Worm (Caenorhabditis elegans) whole organism, midembryonic: ENCODE data around the gene Y44A6D.3.

Experiments
- T22C8.4 ChIP-seq: fragments of 200-800 bp; sonication (Bioruptor generic); IDR thresholded peaks from 2 replicates; pipeline ENCODE4 v1.3.6; 2022; ENCODE audit warnings: missing genetic modification characterization, missing compliant biosample characterization
- cog-1 ChIP-seq: sonication (generic microtip); optimal IDR thresholded peaks from 2 replicates; lab custom pipeline; 2016; ENCODE audit warnings: missing genetic modification characterization, missing compliant biosample characterization
- flt-1 ChIP-seq: fragments of 200-800 bp; sonication (Bioruptor generic); IDR thresholded peaks from 2 replicates; pipeline ENCODE4 v1.3.6; 2022; ENCODE audit warnings: missing genetic modification characterization, missing compliant biosample characterization
- klf-2 ChIP-seq: fragments of 200-800 bp; sonication (Bioruptor generic); conservative IDR thresholded peaks from 2 replicates; pipeline ENCODE4 v1.3.6; 2022; ENCODE audit warnings: missing genetic modification reagents, missing genetic modification characterization, missing compliant biosample characterization
- med-1 ChIP-seq: sonication (generic microtip); optimal IDR thresholded peaks from 2 replicates; lab custom pipeline; 2017; ENCODE audit warnings: missing genetic modification characterization, mild to moderate bottlenecking, missing compliant biosample characterization, antibody characterized with exemption, missing genetic modification reagents; ENCODE audit not compliant: insufficient read depth
- ref-1 ChIP-seq: fragments of 200-800 bp; sonication (Bioruptor generic); conservative IDR thresholded peaks from 2 replicates; pipeline ENCODE4 v1.3.6; 2022; ENCODE audit warnings: missing genetic modification reagents, missing genetic modification characterization, missing compliant biosample characterization
- tab-1 ChIP-seq: fragments of 200-800 bp; sonication (Bioruptor generic); IDR thresholded peaks from 2 replicates; pipeline ENCODE4 v1.3.6; 2022; ENCODE audit warnings: missing genetic modification characterization, missing compliant biosample characterization
- ztf-23 ChIP-seq: fragments of 200-800 bp; sonication (Bioruptor generic); IDR thresholded peaks from 2 replicates; pipeline ENCODE4 v1.3.6; 2022; ENCODE audit warnings: missing genetic modification reagents, missing genetic modification characterization, missing compliant biosample characterization
- ztf-29 ChIP-seq: fragments of 200-800 bp; sonication (Bioruptor generic); IDR thresholded peaks from 2 replicates; pipeline ENCODE4 v1.3.6; 2022; ENCODE audit warnings: missing genetic modification reagents, missing genetic modification characterization, missing compliant biosample characterization

Gene Y44A6D.3

ce11 chrV:20797918-20798317, 5.7 kb upstream of the Y44A6D.3 start, which contains the start of gene sdf-9:
Gene sdf-9 (plus strand): TSS chrV:20798218.
- no peak for TF ChIP-seq med-1 (GFP tag; lab: Kevin White, UChicago)
- TF ChIP-seq tab-1 (GFP tag; lab: Robert Waterston, UW), result no peak
- TF ChIP-seq ztf-23 (GFP tag; lab: Robert Waterston, UW), result no peak
- no peak for TF ChIP-seq cog-1 (tag; lab: Kevin White, UChicago)
- no peak for TF ChIP-seq T22C8.4
- TF ChIP-seq klf-2 (GFP tag; lab: Robert Waterston, UW), result no peak
- no peak for TF ChIP-seq flt-1
- TF ChIP-seq ztf-29 (GFP tag; lab: Robert Waterston, UW), result no peak
- TF ChIP-seq ref-1 (GFP tag; lab: Robert Waterston, UW), result no peak

ce11 chrV:20793761-20794160, 1.5 kb upstream of the Y44A6D.3 start:
- TF ChIP-seq med-1 (GFP tag; lab: Kevin White, UChicago) (no peak), flt-1 (no peak), klf-2 (GFP tag; lab: Robert Waterston, UW) (no peak), cog-1 (tag; lab: Kevin White, UChicago) (no peak), ref-1 (GFP tag; lab: Robert Waterston, UW) (no peak), ztf-23 (GFP tag; lab: Robert Waterston, UW) (no peak), tab-1 (GFP tag; lab: Robert Waterston, UW) (no peak), T22C8.4 (no peak), ztf-29 (GFP tag; lab: Robert Waterston, UW) (no peak)

DNA sequence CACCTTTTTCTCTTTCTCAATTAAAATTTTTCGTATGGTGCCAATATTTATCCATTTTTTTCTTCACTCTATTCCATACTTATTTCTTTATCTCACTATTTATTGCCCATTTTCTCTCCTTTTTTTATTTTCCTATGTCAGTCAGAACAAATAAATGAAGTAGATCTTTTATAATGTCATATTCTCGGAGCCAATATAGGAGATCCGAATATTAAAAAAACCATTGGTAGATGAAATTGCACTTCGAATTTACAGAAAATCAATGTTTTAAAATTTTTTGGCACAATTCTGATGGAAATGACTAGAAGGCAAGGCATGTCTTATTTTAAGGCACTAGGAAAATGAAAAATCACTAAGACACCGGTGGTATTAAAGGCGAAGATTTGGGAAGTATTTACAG, 1.6 kb downstream of the Y44A6D.3 start:
- TF ChIP-seq ztf-23 (GFP tag; lab: Robert Waterston, UW), result no peak
- no peak for TF ChIP-seq flt-1
- TF ChIP-seq ztf-29 (GFP tag; lab: Robert Waterston, UW), result no peak
- no peak for TF ChIP-seq klf-2 (GFP tag; lab: Robert Waterston, UW)
- TF ChIP-seq tab-1 (GFP tag; lab: Robert Waterston, UW), result no peak
- TF ChIP-seq med-1 (GFP tag; lab: Kevin White, UChicago), result no peak
- no peak for TF ChIP-seq ref-1 (GFP tag; lab: Robert Waterston, UW)
- TF ChIP-seq T22C8.4, result no peak
- no peak for TF ChIP-seq cog-1 (tag; lab: Kevin White, UChicago)

DNA sequence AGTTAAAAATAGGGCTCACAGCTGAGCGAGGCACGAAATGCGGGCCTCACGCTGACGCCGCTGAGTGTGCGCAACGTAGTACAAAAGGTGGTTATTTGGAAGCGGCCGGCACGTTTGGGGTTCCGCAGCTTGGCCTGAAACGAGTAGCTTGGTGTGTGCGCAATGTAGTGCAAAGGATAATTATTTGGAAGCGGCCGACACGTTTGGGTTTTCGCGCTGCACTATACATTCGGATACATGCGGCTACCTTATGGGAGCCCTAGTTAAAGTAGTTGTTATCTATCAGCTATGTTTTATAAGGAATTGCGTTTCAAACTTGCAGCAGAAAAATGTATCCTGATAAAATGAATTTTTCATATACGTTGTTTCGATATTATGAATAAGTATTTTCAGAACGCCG, 2.2 kb downstream of the Y44A6D.3 start, which contains the start of gene Y44A6D.1:
TSS of gene Y44A6D.1 (minus strand) at position 23 of the 400 bp plus-strand sequence.
- no peak for TF ChIP-seq tab-1 (GFP tag; lab: Robert Waterston, UW)
- no peak for TF ChIP-seq cog-1 (tag; lab: Kevin White, UChicago)
- TF ChIP-seq med-1 (GFP tag; lab: Kevin White, UChicago), result no peak
- TF ChIP-seq klf-2 (GFP tag; lab: Robert Waterston, UW), result no peak
- no peak for TF ChIP-seq T22C8.4
- TF ChIP-seq ref-1 (GFP tag; lab: Robert Waterston, UW), result no peak
- TF ChIP-seq ztf-29 (GFP tag; lab: Robert Waterston, UW), result no peak
- no peak for TF ChIP-seq ztf-23 (GFP tag; lab: Robert Waterston, UW)
- TF ChIP-seq flt-1, result no peak

DNA sequence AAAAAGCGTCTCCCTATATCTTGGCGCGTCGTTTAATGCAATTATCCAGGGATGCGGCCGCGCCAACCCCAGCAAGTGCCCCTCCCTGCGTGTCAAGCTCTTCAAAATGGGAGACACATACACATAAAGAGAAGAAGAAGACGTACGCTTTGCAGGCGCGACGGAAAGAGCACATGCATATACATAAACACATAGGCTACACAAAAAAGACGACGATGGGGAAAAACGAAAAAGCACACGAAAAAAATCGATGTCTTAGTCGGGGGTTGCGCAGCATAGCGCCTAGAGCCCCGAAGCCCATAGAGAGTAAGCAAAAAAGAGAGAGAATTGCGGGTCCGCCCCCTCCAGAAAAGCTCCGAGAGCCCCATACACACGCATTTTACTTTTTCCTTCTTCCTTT, 3.1 kb downstream of the Y44A6D.3 start, which contains the start of gene tpan-1:
TSS of gene tpan-1 (plus strand) at position 398 of the 400 bp plus-strand sequence.
- TF ChIP-seq flt-1, result no peak
- no peak for TF ChIP-seq ref-1 (GFP tag; lab: Robert Waterston, UW)
- TF ChIP-seq klf-2 (GFP tag; lab: Robert Waterston, UW), result no peak
- TF ChIP-seq cog-1 (tag; lab: Kevin White, UChicago), result no peak
- TF ChIP-seq ztf-29 (GFP tag; lab: Robert Waterston, UW), result no peak
- TF ChIP-seq med-1 (GFP tag; lab: Kevin White, UChicago), result no peak
- no peak for TF ChIP-seq T22C8.4
- no peak for TF ChIP-seq tab-1 (GFP tag; lab: Robert Waterston, UW)

- no peak for TF ChIP-seq ztf-23 (GFP tag; lab: Robert Waterston, UW)
Observed at ce11 chrV:20785848-20786225, 6.4 kb downstream of the Y44A6D.3 start.

ce11 chrV:20785050-20785847, 7.0 kb downstream of the Y44A6D.3 start:
- TF ChIP-seq tab-1 (GFP tag; lab: Robert Waterston, UW) (no peak), ztf-23 (GFP tag; lab: Robert Waterston, UW) (no peak), flt-1 (no peak), med-1 (GFP tag; lab: Kevin White, UChicago) (no peak), T22C8.4 (no peak), cog-1 (tag; lab: Kevin White, UChicago) (no peak)

- TF ChIP-seq med-1 (GFP tag; lab: Kevin White, UChicago) (no peak), T22C8.4 (no peak), klf-2 (GFP tag; lab: Robert Waterston, UW) (no peak), ztf-29 (GFP tag; lab: Robert Waterston, UW) (no peak), ztf-23 (GFP tag; lab: Robert Waterston, UW) (no peak), tab-1 (GFP tag; lab: Robert Waterston, UW) (no peak), ref-1 (GFP tag; lab: Robert Waterston, UW) (no peak), flt-1 (no peak), cog-1 (tag; lab: Kevin White, UChicago) (no peak)
Observed at ce11 chrV:20783642-20784041, 8.6 kb downstream of the Y44A6D.3 start.

DNA sequence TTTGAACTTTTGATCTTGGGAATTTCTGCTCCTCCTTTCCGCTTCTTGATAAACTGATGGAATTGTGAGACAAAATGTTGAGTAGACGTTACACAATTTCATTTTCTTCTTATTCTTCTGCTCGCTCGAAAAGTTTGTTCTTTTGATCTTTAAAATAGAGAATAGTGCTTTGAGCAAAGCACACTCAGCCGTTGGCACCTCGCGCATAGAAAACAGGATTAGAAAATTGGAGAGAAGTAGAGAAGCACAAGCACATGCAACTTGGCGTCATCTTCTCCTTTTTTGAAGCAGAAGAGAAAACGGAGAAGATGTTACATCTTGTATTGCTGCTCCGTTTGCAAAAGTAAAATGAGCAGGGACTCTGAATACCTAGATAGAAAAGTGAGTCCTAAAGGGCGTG, 10.0 kb downstream of the Y44A6D.3 start:
- TF ChIP-seq T22C8.4 (no peak), klf-2 (GFP tag; lab: Robert Waterston, UW) (no peak), ztf-29 (GFP tag; lab: Robert Waterston, UW) (no peak), cog-1 (tag; lab: Kevin White, UChicago) (no peak), ref-1 (GFP tag; lab: Robert Waterston, UW) (no peak), med-1 (GFP tag; lab: Kevin White, UChicago) (no peak), ztf-23 (GFP tag; lab: Robert Waterston, UW) (no peak), tab-1 (GFP tag; lab: Robert Waterston, UW) (no peak), flt-1 (no peak)
